Worm (Caenorhabditis elegans) whole organism, mixed stage, embryonic: ENCODE measurements around the gene C25E10.8.

Experiments
- M03D4.4 ChIP-seq: sonication (generic microtip); optimal IDR thresholded peaks from 2 replicates; lab custom pipeline; 2017; ENCODE audit warnings: mild to moderate bottlenecking, missing genetic modification characterization, missing compliant biosample characterization
- bed-3 ChIP-seq: fragments of 200-800 bp; sonication (Bioruptor generic); optimal IDR thresholded peaks from 3 replicates; lab custom pipeline; 2018; ENCODE audit warnings: mild to moderate bottlenecking, missing genetic modification characterization, moderate library complexity, missing compliant biosample characterization
- ceh-39 ChIP-seq: fragments of 150-350 bp; optimal IDR thresholded peaks from 2 replicates; lab custom pipeline; 2014; ENCODE audit warnings: missing biosample characterization, missing genetic modification characterization
- ceh-43 ChIP-seq: fragments of 200-800 bp; sonication (Bioruptor generic); optimal IDR thresholded peaks from 2 replicates; lab custom pipeline; 2018; ENCODE audit warnings: mild to moderate bottlenecking, missing genetic modification characterization, moderate library complexity, missing compliant biosample characterization
- ceh-83 ChIP-seq: fragments of 200-800 bp; sonication (Bioruptor generic); optimal IDR thresholded peaks from 2 replicates; lab custom pipeline; 2018; ENCODE audit warnings: mild to moderate bottlenecking, missing genetic modification characterization, missing compliant biosample characterization
- ces-1 ChIP-seq: fragments of 150-350 bp; optimal IDR thresholded peaks from 2 replicates; lab custom pipeline; 2014; ENCODE audit warnings: missing biosample characterization, missing genetic modification reagents, missing genetic modification characterization
- cnd-1 ChIP-seq: fragments of 200-800 bp; sonication (Bioruptor generic); optimal IDR thresholded peaks from 2 replicates; lab custom pipeline; 2018; ENCODE audit warnings: mild to moderate bottlenecking, missing genetic modification characterization, missing compliant biosample characterization
- drap-1 ChIP-seq: fragments of 200-800 bp; sonication (Bioruptor generic); optimal IDR thresholded peaks from 3 replicates; lab custom pipeline; 2018; ENCODE audit warnings: mild to moderate bottlenecking, missing genetic modification characterization, missing compliant biosample characterization
- elt-1 ChIP-seq: sonication (generic microtip); optimal IDR thresholded peaks from 2 replicates; lab custom pipeline; 2017; ENCODE audit warnings: missing genetic modification characterization, mild to moderate bottlenecking, missing compliant biosample characterization, antibody characterized with exemption, moderate library complexity, borderline replicate concordance; ENCODE audit not compliant: insufficient read depth
- elt-3 ChIP-seq: fragments of 150-350 bp; optimal IDR thresholded peaks from 2 replicates; lab custom pipeline; 2014; ENCODE audit warnings: missing biosample characterization, missing genetic modification characterization
- flh-1 ChIP-seq: fragments of 200-800 bp; sonication (Bioruptor generic); optimal IDR thresholded peaks from 2 replicates; lab custom pipeline; 2018; ENCODE audit warnings: mild to moderate bottlenecking, missing genetic modification characterization, moderate library complexity, missing compliant biosample characterization
- ham-2 ChIP-seq: fragments of 200-800 bp; sonication (Bioruptor generic); optimal IDR thresholded peaks from 2 replicates; lab custom pipeline; 2018; ENCODE audit warnings: mild to moderate bottlenecking, missing genetic modification characterization, missing compliant biosample characterization
- hlh-1 ChIP-seq: fragments of 150-350 bp; optimal IDR thresholded peaks from 2 replicates; lab custom pipeline; 2014; ENCODE audit warnings: missing biosample characterization, missing genetic modification reagents, missing genetic modification characterization
- lin-13 ChIP-seq: fragments of 150-350 bp; optimal IDR thresholded peaks from 2 replicates; lab custom pipeline; 2014; ENCODE audit warnings: missing biosample characterization, missing genetic modification characterization
- lin-32 ChIP-seq: fragments of 200-800 bp; sonication (Bioruptor generic); optimal IDR thresholded peaks from 2 replicates; lab custom pipeline; 2018; ENCODE audit warnings: mild to moderate bottlenecking, missing genetic modification characterization, missing compliant biosample characterization
- mab-5 ChIP-seq: fragments of 150-350 bp; optimal IDR thresholded peaks from 2 replicates; lab custom pipeline; 2014; ENCODE audit warnings: missing biosample characterization, missing genetic modification characterization
- mep-1 ChIP-seq: fragments of 150-350 bp; optimal IDR thresholded peaks from 2 replicates; lab custom pipeline; 2017; ENCODE audit warnings: missing biosample characterization, missing genetic modification reagents, missing genetic modification characterization, inconsistent platforms
- mls-2 ChIP-seq: sonication (generic microtip); optimal IDR thresholded peaks from 2 replicates; lab custom pipeline; 2016; ENCODE audit warnings: mild to moderate bottlenecking, missing genetic modification characterization, moderate library complexity, missing compliant biosample characterization
- nhr-12 ChIP-seq: fragments of 150-350 bp; optimal IDR thresholded peaks from 2 replicates; lab custom pipeline; 2014; ENCODE audit warnings: missing biosample characterization, missing genetic modification characterization
- nhr-2 ChIP-seq: fragments of 150-350 bp; optimal IDR thresholded peaks from 2 replicates; lab custom pipeline; 2014; ENCODE audit warnings: missing biosample characterization, missing genetic modification characterization
- nhr-237 ChIP-seq: fragments of 150-350 bp; optimal IDR thresholded peaks from 2 replicates; lab custom pipeline; 2014; ENCODE audit warnings: missing biosample characterization, missing genetic modification characterization
- nhr-28 ChIP-seq: fragments of 150-350 bp; optimal IDR thresholded peaks from 2 replicates; lab custom pipeline; 2014; ENCODE audit warnings: missing biosample characterization, missing genetic modification characterization
- nhr-76 ChIP-seq: sonication (generic microtip); optimal IDR thresholded peaks from 2 replicates; lab custom pipeline; 2017; ENCODE audit warnings: missing biosample characterization, missing genetic modification characterization
- snpc-4 ChIP-seq: fragments of 150-350 bp; optimal IDR thresholded peaks from 2 replicates; lab custom pipeline; 2014; ENCODE audit warnings: missing biosample characterization, missing genetic modification characterization
- sptf-1 ChIP-seq: sonication (generic microtip); optimal IDR thresholded peaks from 2 replicates; lab custom pipeline; 2017; ENCODE audit warnings: mild to moderate bottlenecking, missing genetic modification characterization, moderate library complexity, missing compliant biosample characterization
- tbx-8 ChIP-seq: fragments of 200-800 bp; sonication (Bioruptor generic); optimal IDR thresholded peaks from 2 replicates; lab custom pipeline; 2018; ENCODE audit warnings: mild to moderate bottlenecking, missing genetic modification characterization, moderate library complexity, missing compliant biosample characterization
- unc-120 ChIP-seq: sonication (generic microtip); optimal IDR thresholded peaks from 2 replicates; lab custom pipeline; 2017; ENCODE audit warnings: missing genetic modification characterization, missing compliant biosample characterization; ENCODE audit not compliant: poor library complexity, severe bottlenecking
- unc-39 ChIP-seq: fragments of 150-350 bp; optimal IDR thresholded peaks from 2 replicates; lab custom pipeline; 2014; ENCODE audit warnings: missing biosample characterization, missing genetic modification characterization
- unc-62 ChIP-seq: fragments of 150-350 bp; optimal IDR thresholded peaks from 2 replicates; lab custom pipeline; 2014; ENCODE audit warnings: missing biosample characterization, missing genetic modification reagents, missing genetic modification characterization
- zip-8 ChIP-seq: fragments of 150-350 bp; optimal IDR thresholded peaks from 2 replicates; lab custom pipeline; 2014; ENCODE audit warnings: missing biosample characterization, missing genetic modification characterization
- ztf-11 ChIP-seq: fragments of 150-350 bp; optimal IDR thresholded peaks from 2 replicates; lab custom pipeline; 2014; ENCODE audit warnings: missing biosample characterization, missing genetic modification characterization

The C25E10.8 gene

DNA sequence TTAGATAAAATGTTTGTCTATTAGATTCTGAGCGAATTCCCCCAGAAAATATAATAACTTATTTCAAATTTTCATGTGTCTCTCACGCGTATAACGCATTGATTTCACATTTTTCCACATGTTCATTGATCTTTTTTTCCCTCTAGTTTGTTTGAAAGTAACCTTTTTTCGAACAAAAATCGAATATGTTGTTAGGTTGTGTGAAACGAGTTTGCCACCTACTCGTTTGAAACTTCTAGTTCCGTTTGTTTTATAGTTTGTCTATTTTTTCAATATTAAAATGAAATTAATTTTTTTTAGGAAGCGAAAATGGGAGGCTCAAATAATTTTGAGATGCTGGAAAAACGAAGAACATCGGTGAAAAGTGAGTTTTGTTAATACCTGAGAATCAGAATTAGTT is 23.6 kb downstream of the C25E10.8 start, which contains the start of gene C25E10.5:
Gene C25E10.5 (plus strand): TSS at position 301 of the 400 bp plus-strand sequence.
- no peak for TF ChIP-seq bed-3 (GFP tag; lab: Kevin White, UChicago)
- TF ChIP-seq hlh-1 (tag; lab: Kevin White, UChicago) = no peak
- TF ChIP-seq unc-62 (GFP tag; lab: Kevin White, UChicago) = no peak
- TF ChIP-seq nhr-76 = no peak
- no peak for TF ChIP-seq ceh-39 (tag; lab: Kevin White, UChicago)
- TF ChIP-seq ceh-43 (GFP tag; lab: Kevin White, UChicago) = no peak
- TF ChIP-seq mep-1 (tag; lab: Kevin White, UChicago) = no peak
- TF ChIP-seq cnd-1 (tag; lab: Kevin White, UChicago) = no peak

DNA sequence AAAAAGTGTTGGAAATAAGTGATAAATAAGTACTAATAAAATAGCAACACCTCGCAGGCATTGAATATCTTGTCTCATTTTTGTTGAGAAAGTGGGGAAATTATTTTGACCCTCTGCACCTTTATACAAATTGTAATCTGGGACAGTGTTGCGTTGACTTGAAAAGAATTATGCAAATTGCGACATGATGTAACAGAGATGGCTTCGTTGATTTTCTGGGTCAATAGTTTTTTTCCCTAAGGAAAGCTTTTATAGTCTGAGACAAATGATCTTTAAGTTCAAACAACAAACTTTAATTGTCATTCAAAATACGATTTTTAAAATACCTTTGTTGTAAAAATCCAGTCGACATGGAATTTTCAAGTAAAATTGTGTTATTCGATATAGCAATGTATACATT is 29.2 kb downstream of the C25E10.8 start, which contains the start of gene bus-1:
Gene bus-1 (minus strand): TSS at position 101 of the 400 bp plus-strand sequence.
- TF ChIP-seq drap-1 (no peak), lin-32 (GFP tag; lab: Kevin White, UChicago) (no peak), ham-2 (GFP tag; lab: Kevin White, UChicago) (no peak), tbx-8 (no peak), M03D4.4 (tag; lab: Kevin White, UChicago) (no peak), unc-120 (tag; lab: Kevin White, UChicago) (no peak), nhr-12 (tag; lab: Kevin White, UChicago) (no peak), hlh-1 (tag; lab: Kevin White, UChicago) (no peak), unc-62 (GFP tag; lab: Kevin White, UChicago) (no peak), mep-1 (tag; lab: Kevin White, UChicago) (no peak)

DNA sequence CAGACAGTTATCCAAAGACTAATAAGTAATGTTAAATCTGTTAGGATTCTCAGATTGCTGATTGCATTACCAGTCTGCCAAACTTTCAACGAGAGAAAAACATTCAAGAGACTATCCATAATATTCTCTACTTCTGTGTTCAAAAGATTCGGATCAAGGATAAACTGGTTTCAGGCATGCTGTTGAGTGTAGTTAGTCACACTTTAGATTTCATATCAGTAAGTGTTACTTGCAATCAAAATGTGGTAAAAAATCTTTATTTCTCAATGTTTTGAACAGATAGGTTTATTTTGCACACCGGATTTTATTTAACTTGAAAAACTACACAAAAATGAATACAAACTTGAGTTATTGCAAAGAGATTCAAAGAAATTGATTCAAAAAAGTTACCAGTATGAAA is 31.8 kb downstream of the C25E10.8 start, which contains the start of gene oac-41:
Gene oac-41 (minus strand): TSS at position 101 of the 400 bp plus-strand sequence.
- no peak for TF ChIP-seq ceh-83 (GFP tag; lab: Kevin White, UChicago)
- no peak for TF ChIP-seq zip-8 (tag; lab: Kevin White, UChicago)
- no peak for TF ChIP-seq nhr-237
- TF ChIP-seq tbx-8 = no peak
- TF ChIP-seq ztf-11 (tag; lab: Kevin White, UChicago) = no peak
- no peak for TF ChIP-seq nhr-76
- TF ChIP-seq mep-1 (tag; lab: Kevin White, UChicago) = no peak
- TF ChIP-seq flh-1 (GFP tag; lab: Kevin White, UChicago) = no peak
- TF ChIP-seq elt-1 (tag; lab: Kevin White, UChicago) = no peak
- TF ChIP-seq, all 35 proteins: peak for 0

DNA sequence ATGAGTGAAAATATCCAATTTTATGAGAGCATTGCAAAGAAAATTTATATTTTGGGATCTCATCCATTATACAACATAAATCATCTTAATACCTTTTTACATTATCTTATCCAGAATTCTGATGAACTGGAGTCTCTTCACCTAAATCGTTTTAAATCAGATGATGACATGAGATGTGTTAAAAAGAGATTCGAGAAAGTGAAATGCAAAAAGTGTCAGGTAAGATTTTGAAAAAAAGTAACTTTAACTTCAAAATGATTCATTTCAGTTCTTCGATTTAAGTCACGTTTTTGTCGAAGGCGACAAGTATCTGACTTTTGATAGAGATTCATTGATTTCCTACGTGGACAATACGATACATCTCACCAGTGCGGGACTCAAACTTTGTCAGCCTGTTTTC is 35.0 kb downstream of the C25E10.8 start:
- TF ChIP-seq nhr-76 (no peak), nhr-2 (tag; lab: Kevin White, UChicago) (no peak), elt-3 (no peak), ceh-43 (GFP tag; lab: Kevin White, UChicago) (no peak), mab-5 (tag; lab: Kevin White, UChicago) (no peak), snpc-4 (tag; lab: Kevin White, UChicago) (no peak), nhr-28 (tag; lab: Kevin White, UChicago) (no peak), elt-1 (tag; lab: Kevin White, UChicago) (no peak), unc-39 (tag; lab: Kevin White, UChicago) (no peak), sptf-1 (tag; lab: Kevin White, UChicago) (no peak), mep-1 (tag; lab: Kevin White, UChicago) (no peak)

DNA sequence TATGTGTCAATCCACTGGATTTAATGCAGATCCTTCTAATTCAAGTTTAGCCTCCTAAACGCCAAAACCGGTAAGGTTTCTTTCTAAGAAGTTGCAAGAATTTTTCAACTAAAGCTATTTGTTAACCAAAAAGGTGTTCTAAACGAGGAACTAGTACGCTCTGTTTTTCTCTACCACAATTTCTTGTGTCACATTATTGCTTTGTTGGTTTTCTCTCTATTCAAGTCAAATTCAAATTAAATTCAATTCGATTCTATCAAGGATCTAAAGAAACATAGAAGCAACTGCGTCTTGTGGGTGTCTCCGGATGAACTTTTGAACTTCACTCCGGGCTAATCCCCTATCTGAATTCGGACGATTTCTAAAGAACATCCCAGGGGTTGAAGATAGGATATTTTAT is 37.4 kb downstream of the C25E10.8 start, which contains the start of gene oac-40:
Gene oac-40 (plus strand): TSS at position 301 of the 400 bp plus-strand sequence.
- TF ChIP-seq M03D4.4 (tag; lab: Kevin White, UChicago) (no peak), snpc-4 (tag; lab: Kevin White, UChicago) (no peak), sptf-1 (tag; lab: Kevin White, UChicago) (no peak), ceh-39 (tag; lab: Kevin White, UChicago) (no peak), nhr-237 (no peak), ham-2 (GFP tag; lab: Kevin White, UChicago) (no peak)

DNA sequence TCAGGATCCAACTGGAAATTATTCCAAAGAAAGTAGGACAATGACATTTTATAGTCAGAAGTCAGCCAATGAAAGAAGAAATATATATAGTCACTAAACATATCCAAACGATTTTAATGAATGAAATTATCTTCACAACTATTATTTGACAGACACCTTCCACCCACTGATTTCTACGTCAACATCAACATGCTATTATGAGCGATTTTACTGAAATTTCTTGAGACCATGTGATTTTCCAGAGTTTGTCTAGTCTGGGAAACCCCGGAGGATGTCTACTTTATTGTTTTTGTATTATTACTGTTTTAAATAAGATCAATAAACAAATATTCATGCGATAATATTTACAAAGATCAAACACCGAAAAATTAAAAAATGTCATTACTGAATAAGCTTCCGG is 38.3 kb downstream of the C25E10.8 start, which contains the start of gene srt-18:
Gene srt-18 (minus strand): TSS at position 101 of the 400 bp plus-strand sequence.
- TF ChIP-seq mab-5 (tag; lab: Kevin White, UChicago) (no peak), snpc-4 (tag; lab: Kevin White, UChicago) (no peak), ces-1 (no peak), zip-8 (tag; lab: Kevin White, UChicago) (no peak), mls-2 (tag; lab: Kevin White, UChicago) (no peak), ztf-11 (tag; lab: Kevin White, UChicago) (no peak), elt-3 (no peak), unc-120 (tag; lab: Kevin White, UChicago) (no peak), hlh-1 (tag; lab: Kevin White, UChicago) (no peak), elt-1 (tag; lab: Kevin White, UChicago) (no peak), drap-1 (no peak), lin-13 (tag; lab: Kevin White, UChicago) (no peak), ceh-39 (tag; lab: Kevin White, UChicago) (no peak), unc-39 (tag; lab: Kevin White, UChicago) (no peak), ceh-43 (GFP tag; lab: Kevin White, UChicago) (no peak), mep-1 (tag; lab: Kevin White, UChicago) (no peak), nhr-2 (tag; lab: Kevin White, UChicago) (no peak)
